Worm (Caenorhabditis elegans) whole organism, L2 larva: Measurements from ENCODE around the gene nhr-116.

Experiments
- ama-1 ChIP-seq: fragments of 150-350 bp; optimal IDR thresholded peaks from 2 replicates; lab custom pipeline; 2018; ENCODE audit warnings: inconsistent platforms
- mab-5 ChIP-seq: fragments of 150-350 bp; optimal IDR thresholded peaks from 2 replicates; lab custom pipeline; 2014; ENCODE audit warnings: missing biosample characterization, missing genetic modification characterization
- nhr-10 ChIP-seq: sonication (generic microtip); optimal IDR thresholded peaks from 2 replicates; lab custom pipeline; 2017; ENCODE audit warnings: missing biosample characterization, missing genetic modification characterization
- unc-39 ChIP-seq: fragments of 150-350 bp; optimal IDR thresholded peaks from 2 replicates; lab custom pipeline; 2014; ENCODE audit warnings: missing biosample characterization, missing genetic modification characterization

- TF ChIP-seq mab-5 (tag; lab: Kevin White, UChicago) = no peak
- TF ChIP-seq nhr-10 (tag; lab: Kevin White, UChicago) = no peak
- no peak for TF ChIP-seq ama-1 (lab: Kevin White, UChicago)
- TF ChIP-seq unc-39 = no peak
These were observed 15.3 kb downstream of the nhr-116 start, which contains the start of gene Y102A5C.36 for ce11 chrV:16927345-16927744.
